Worm (Caenorhabditis elegans) whole organism, midembryonic: ENCODE measurements around the gene scrm-3.

Experiments
- cog-1 ChIP-seq: sonication (generic microtip); optimal IDR thresholded peaks from 2 replicates; lab custom pipeline; 2016; ENCODE audit warnings: missing genetic modification characterization, missing compliant biosample characterization
- flt-1 ChIP-seq: fragments of 200-800 bp; sonication (Bioruptor generic); IDR thresholded peaks from 2 replicates; pipeline ENCODE4 v1.3.6; 2022; ENCODE audit warnings: missing genetic modification characterization, missing compliant biosample characterization
- klf-2 ChIP-seq: fragments of 200-800 bp; sonication (Bioruptor generic); conservative IDR thresholded peaks from 2 replicates; pipeline ENCODE4 v1.3.6; 2022; ENCODE audit warnings: missing genetic modification reagents, missing genetic modification characterization, missing compliant biosample characterization
- ztf-23 ChIP-seq: fragments of 200-800 bp; sonication (Bioruptor generic); IDR thresholded peaks from 2 replicates; pipeline ENCODE4 v1.3.6; 2022; ENCODE audit warnings: missing genetic modification reagents, missing genetic modification characterization, missing compliant biosample characterization

ce11 chrV:3316108-3316507 is 40.9 kb downstream of the scrm-3 start, which contains the start of gene F35F10.1:
- no peak for TF ChIP-seq klf-2 (GFP tag; lab: Robert Waterston, UW)
- TF ChIP-seq cog-1 (tag; lab: Kevin White, UChicago): no peak
- TF ChIP-seq ztf-23 (GFP tag; lab: Robert Waterston, UW): no peak
- TF ChIP-seq flt-1 (GFP tag; lab: Robert Waterston, UW): no peak
